Fruit fly (Drosophila melanogaster) whole organism, embryonic: Measurements from ENCODE around the gene CG42728.
A peak's percentile ranks its signal among the peaks of the same experiment; 100 is the strongest.

ENCODE experiments used
- ATbp ChIP-seq: fragments of 200-800 bp; sonication (Bioruptor generic); optimal IDR thresholded peaks from 2 replicates; lab custom pipeline; 2017; ENCODE audit warnings: missing biosample characterization, mild to moderate bottlenecking, missing genetic modification characterization, missing genetic modification reagents
- Antp ChIP-seq: fragments of 200-800 bp; sonication (Bioruptor generic); optimal IDR thresholded peaks from 3 replicates; lab custom pipeline; 2016; ENCODE audit warnings: missing biosample characterization, missing genetic modification characterization
- Atf3 ChIP-seq: fragments of 200-800 bp; sonication (Bioruptor generic); optimal IDR thresholded peaks from 3 replicates; lab custom pipeline; 2016; ENCODE audit warnings: missing biosample characterization, missing genetic modification characterization
- B-H2 ChIP-seq: fragments of 200-800 bp; sonication (Bioruptor generic); optimal IDR thresholded peaks from 2 replicates; lab custom pipeline; 2018; ENCODE audit warnings: missing biosample characterization, mild to moderate bottlenecking, missing genetic modification characterization
- Bgb ChIP-seq: fragments of 200-800 bp; sonication (Bioruptor generic); IDR thresholded peaks from 2 replicates; pipeline ENCODE4 v1.3.6; 2022; ENCODE audit warnings: missing biosample characterization, missing genetic modification characterization; ENCODE audit not compliant: partially characterized antibody
- CG10147 ChIP-seq: fragments of 200-800 bp; sonication (Bioruptor generic); optimal IDR thresholded peaks from 2 replicates; lab custom pipeline; 2019; ENCODE audit warnings: missing biosample characterization, mild to moderate bottlenecking, missing genetic modification characterization, moderate library complexity
- CG10267 ChIP-seq: fragments of 200-800 bp; sonication (Bioruptor generic); optimal IDR thresholded peaks from 2 replicates; lab custom pipeline; 2018; ENCODE audit warnings: missing biosample characterization, mild to moderate bottlenecking, missing genetic modification characterization, moderate library complexity
- CG10959 ChIP-seq: fragments of 200-800 bp; sonication (Bioruptor generic); IDR thresholded peaks from 2 replicates; pipeline ENCODE4 v1.3.6; 2022; ENCODE audit warnings: missing biosample characterization, missing genetic modification characterization
- CG12104 ChIP-seq: fragments of 200-800 bp; sonication (Bioruptor generic); optimal IDR thresholded peaks from 3 replicates; lab custom pipeline; 2016; ENCODE audit warnings: missing biosample characterization, missing genetic modification characterization
- CG12299 ChIP-seq: fragments of 200-800 bp; sonication (Bioruptor generic); optimal IDR thresholded peaks from 2 replicates; lab custom pipeline; 2018; ENCODE audit warnings: missing biosample characterization, mild to moderate bottlenecking, missing genetic modification characterization
- CG1647 ChIP-seq: fragments of 200-800 bp; sonication (Bioruptor generic); optimal IDR thresholded peaks from 3 replicates; lab custom pipeline; 2016; ENCODE audit warnings: missing biosample characterization, missing genetic modification characterization
- CG17385 ChIP-seq: fragments of 200-800 bp; sonication (Bioruptor generic); optimal IDR thresholded peaks from 3 replicates; lab custom pipeline; 2018; ENCODE audit warnings: missing biosample characterization, mild to moderate bottlenecking, missing genetic modification characterization
- CG18619 ChIP-seq: fragments of 200-800 bp; sonication (Bioruptor generic); optimal IDR thresholded peaks from 3 replicates; lab custom pipeline; 2017; ENCODE audit warnings: missing biosample characterization, mild to moderate bottlenecking, missing genetic modification characterization
- CG2116 ChIP-seq: fragments of 200-800 bp; sonication (Bioruptor generic); optimal IDR thresholded peaks from 3 replicates; lab custom pipeline; 2018; ENCODE audit warnings: missing biosample characterization, mild to moderate bottlenecking, missing genetic modification characterization
- CG2199 ChIP-seq: fragments of 200-800 bp; sonication (Bioruptor generic); IDR thresholded peaks from 3 replicates; pipeline ENCODE4 v1.3.6; 2022; ENCODE audit warnings: missing biosample characterization, missing genetic modification characterization
- CG2712 ChIP-seq: fragments of 200-800 bp; optimal IDR thresholded peaks from 3 replicates; lab custom pipeline; 2019; ENCODE audit warnings: missing biosample characterization, mild to moderate bottlenecking, missing genetic modification characterization, moderate library complexity
- CG31224 ChIP-seq: fragments of 200-800 bp; sonication (Bioruptor generic); IDR thresholded peaks from 2 replicates; pipeline ENCODE4 v1.3.6; 2022; ENCODE audit warnings: missing biosample characterization, missing genetic modification characterization
- CG33213 ChIP-seq: fragments of 200-800 bp; sonication (Bioruptor generic); optimal IDR thresholded peaks from 3 replicates; lab custom pipeline; 2016; ENCODE audit warnings: missing biosample characterization, missing genetic modification characterization
- CG42726 ChIP-seq: fragments of 200-800 bp; sonication (Bioruptor generic); IDR thresholded peaks from 2 replicates; pipeline ENCODE4 v1.3.6; 2022; ENCODE audit warnings: missing biosample characterization, missing genetic modification characterization; ENCODE audit not compliant: partially characterized antibody
- CG4282 ChIP-seq: fragments of 200-800 bp; sonication (Bioruptor generic); optimal IDR thresholded peaks from 2 replicates; lab custom pipeline; 2016; ENCODE audit warnings: missing biosample characterization, missing genetic modification characterization
- CG5245 ChIP-seq: fragments of 200-800 bp; sonication (Bioruptor generic); optimal IDR thresholded peaks from 3 replicates; lab custom pipeline; 2016; ENCODE audit warnings: missing biosample characterization, missing genetic modification characterization
- CG6254 ChIP-seq: fragments of 200-800 bp; sonication (Bioruptor generic); optimal IDR thresholded peaks from 3 replicates; lab custom pipeline; 2017; ENCODE audit warnings: mild to moderate bottlenecking, missing biosample characterization, missing genetic modification reagents, missing genetic modification characterization
- CG6791 ChIP-seq: fragments of 200-800 bp; sonication (Bioruptor generic); IDR thresholded peaks from 3 replicates; pipeline ENCODE4 v1.3.6; 2022; ENCODE audit warnings: missing biosample characterization, missing genetic modification characterization; ENCODE audit not compliant: partially characterized antibody
- CG7963 ChIP-seq: fragments of 200-800 bp; sonication (Bioruptor generic); IDR thresholded peaks from 3 replicates; pipeline ENCODE4 v1.3.6; 2022; ENCODE audit warnings: missing biosample characterization, missing genetic modification characterization; ENCODE audit not compliant: partially characterized antibody
- CG9797 ChIP-seq: fragments of 200-800 bp; sonication (Bioruptor generic); optimal IDR thresholded peaks from 3 replicates; lab custom pipeline; 2018; ENCODE audit warnings: missing biosample characterization, mild to moderate bottlenecking, missing genetic modification characterization
- CHES-1-like ChIP-seq: fragments of 200-800 bp; sonication (Bioruptor generic); optimal IDR thresholded peaks from 2 replicates; lab custom pipeline; 2016; ENCODE audit warnings: missing biosample characterization, missing genetic modification characterization
- CkIIα-i1 ChIP-seq: fragments of 200-800 bp; sonication (Bioruptor generic); IDR thresholded peaks from 2 replicates; pipeline ENCODE4 v1.3.6; 2022; ENCODE audit warnings: missing biosample characterization, missing genetic modification characterization
- Dad ChIP-seq: fragments of 200-800 bp; sonication (Bioruptor generic); optimal IDR thresholded peaks from 3 replicates; lab custom pipeline; 2016; ENCODE audit warnings: missing biosample characterization, missing genetic modification characterization
- Dp ChIP-seq: fragments of 200-800 bp; sonication (Bioruptor generic); optimal IDR thresholded peaks from 2 replicates; lab custom pipeline; 2018; ENCODE audit warnings: missing biosample characterization, mild to moderate bottlenecking, missing genetic modification characterization, moderate library complexity
- E2f2 ChIP-seq: fragments of 200-800 bp; sonication (Bioruptor generic); IDR thresholded peaks from 2 replicates; pipeline ENCODE4 v1.3.6; 2022; ENCODE audit warnings: missing biosample characterization, missing genetic modification characterization
- Ets65A ChIP-seq: fragments of 200-800 bp; sonication (Bioruptor generic); peaks from one replicate; lab custom pipeline; 2016; ENCODE audit warnings: missing biosample characterization, missing genetic modification characterization
- Hr3 ChIP-seq: fragments of 200-800 bp; sonication (Bioruptor generic); optimal IDR thresholded peaks from 3 replicates; lab custom pipeline; 2016; ENCODE audit warnings: missing biosample characterization, missing genetic modification characterization
- Lim3 ChIP-seq: fragments of 200-800 bp; sonication (Bioruptor generic); IDR thresholded peaks from 2 replicates; pipeline ENCODE4 v1.3.6; 2022; ENCODE audit warnings: missing biosample characterization, missing genetic modification characterization
- MBD-R2 ChIP-seq: fragments of 200-800 bp; sonication (Bioruptor generic); IDR thresholded peaks from 2 replicates; pipeline ENCODE4 v1.3.6; 2022; ENCODE audit warnings: missing biosample characterization, missing genetic modification characterization
- NC2α ChIP-seq: fragments of 200-800 bp; sonication (Bioruptor generic); optimal IDR thresholded peaks from 2 replicates; lab custom pipeline; 2016; ENCODE audit warnings: missing biosample characterization, missing genetic modification characterization
- Optix ChIP-seq: fragments of 200-800 bp; sonication (Bioruptor generic); IDR thresholded peaks from 3 replicates; pipeline ENCODE4 v1.3.6; 2022; ENCODE audit warnings: missing biosample characterization, missing genetic modification characterization
- ash1 ChIP-seq: fragments of 200-800 bp; sonication (Bioruptor generic); optimal IDR thresholded peaks from 2 replicates; lab custom pipeline; 2018; ENCODE audit warnings: missing biosample characterization, mild to moderate bottlenecking, missing genetic modification characterization
- cwo ChIP-seq: fragments of 200-800 bp; sonication (Bioruptor generic); optimal IDR thresholded peaks from 3 replicates; lab custom pipeline; 2017; ENCODE audit warnings: missing biosample characterization, missing genetic modification characterization, mild to moderate bottlenecking, moderate library complexity, missing genetic modification reagents
- da ChIP-seq: fragments of 200-800 bp; sonication (Bioruptor generic); optimal IDR thresholded peaks from 2 replicates; lab custom pipeline; 2016; ENCODE audit warnings: missing biosample characterization, missing genetic modification characterization
- dysf ChIP-seq: fragments of 200-800 bp; sonication (Bioruptor generic); IDR thresholded peaks from 3 replicates; pipeline ENCODE4 v1.3.6; 2022; ENCODE audit warnings: missing biosample characterization, missing genetic modification characterization
- fd96Cb ChIP-seq: fragments of 200-800 bp; sonication (Bioruptor generic); optimal IDR thresholded peaks from 2 replicates; lab custom pipeline; 2018; ENCODE audit warnings: missing biosample characterization, mild to moderate bottlenecking, missing genetic modification characterization, moderate library complexity
- hth ChIP-seq: fragments of >200 bp; optimal IDR thresholded peaks from 2 replicates; lab custom pipeline; 2017; ENCODE audit warnings: inconsistent platforms
- knrl ChIP-seq: fragments of 200-800 bp; sonication (Bioruptor generic); IDR thresholded peaks from 3 replicates; pipeline ENCODE4 v1.3.6; 2022; ENCODE audit warnings: missing biosample characterization, missing genetic modification characterization; ENCODE audit not compliant: partially characterized antibody
- mld ChIP-seq: fragments of 200-800 bp; sonication (Bioruptor generic); IDR thresholded peaks from 3 replicates; pipeline ENCODE4 v1.3.6; 2022; ENCODE audit warnings: missing biosample characterization, missing genetic modification characterization; ENCODE audit not compliant: partially characterized antibody
- phol ChIP-seq: fragments of 200-800 bp; sonication (Bioruptor generic); optimal IDR thresholded peaks from 3 replicates; lab custom pipeline; 2018; ENCODE audit warnings: missing biosample characterization, mild to moderate bottlenecking, missing genetic modification characterization, moderate library complexity
- pnt ChIP-seq: fragments of 200-800 bp; sonication (Bioruptor generic); optimal IDR thresholded peaks from 3 replicates; lab custom pipeline; 2016; ENCODE audit warnings: missing biosample characterization, missing genetic modification characterization
- shn ChIP-seq: fragments of 200-800 bp; sonication (Bioruptor generic); optimal IDR thresholded peaks from 3 replicates; lab custom pipeline; 2016; ENCODE audit warnings: missing biosample characterization, missing genetic modification characterization
- stc ChIP-seq: fragments of 200-800 bp; sonication (Bioruptor generic); IDR thresholded peaks from 2 replicates; pipeline ENCODE4 v1.3.6; 2022; ENCODE audit warnings: missing biosample characterization, missing genetic modification characterization
- trem ChIP-seq: fragments of 200-800 bp; optimal IDR thresholded peaks from 3 replicates; lab custom pipeline; 2019; ENCODE audit warnings: missing biosample characterization, mild to moderate bottlenecking, missing genetic modification characterization, moderate library complexity
- trh ChIP-seq: fragments of 200-800 bp; sonication (Bioruptor generic); optimal IDR thresholded peaks from 2 replicates; lab custom pipeline; 2016; ENCODE audit warnings: missing biosample characterization, missing genetic modification characterization
- usp ChIP-seq: fragments of >200 bp; optimal IDR thresholded peaks from 2 replicates; lab custom pipeline; 2017; ENCODE audit warnings: missing biosample characterization, missing genetic modification characterization
- wdn ChIP-seq: fragments of 200-800 bp; sonication (Bioruptor generic); IDR thresholded peaks from 2 replicates; pipeline ENCODE4 v1.3.6; 2022; ENCODE audit warnings: missing biosample characterization, missing genetic modification characterization

CG42728 gene

dm6 chr3L:15509398-15509797 is 18.6 kb downstream of the CG42728 start, which contains the start of the genes gdl and gdl-ORF39 (continued):
- peak; percentile 44 for TF ChIP-seq CG9797 (GFP tag; lab: Kevin White, UChicago)
- no peak for TF ChIP-seq CG33213 (GFP tag; lab: Kevin White, UChicago)
- TF ChIP-seq CG6254: no peak
- TF ChIP-seq CG2199: 0 out of 3 replicates have a peak, but pooled peaks have one; percentile 23
- TF ChIP-seq mld (GFP tag; lab: Robert Waterston, UW): no peak
- TF ChIP-seq MBD-R2: peak; percentile 78
- TF ChIP-seq CG5245 (GFP tag; lab: Kevin White, UChicago): no peak
- no peak for TF ChIP-seq stc (GFP tag; lab: Robert Waterston, UW)
- TF ChIP-seq hth: no peak
- no peak for TF ChIP-seq CG10959 (GFP tag; lab: Robert Waterston, UW)
- TF ChIP-seq CHES-1-like (GFP tag; lab: Kevin White, UChicago): no peak
- no peak for TF ChIP-seq CG12104 (GFP tag; lab: Kevin White, UChicago)
- no peak for TF ChIP-seq CG31224
- no peak for TF ChIP-seq ash1
- TF ChIP-seq NC2α: no peak
- TF ChIP-seq Hr3 (GFP tag; lab: Kevin White, UChicago): no peak
- TF ChIP-seq da: no peak
- no peak for TF ChIP-seq cwo (GFP tag; lab: Kevin White, UChicago)
- no peak for TF ChIP-seq CG4282 (GFP tag; lab: Kevin White, UChicago)
- TF ChIP-seq B-H2: no peak
- TF ChIP-seq knrl (GFP tag; lab: Robert Waterston, UW): no peak
- TF ChIP-seq Dp: peak; percentile 96
- TF ChIP-seq Ets65A (GFP tag; lab: Kevin White, UChicago): no peak
- peak; percentile 36 for TF ChIP-seq trem (tag; lab: Kevin White, UChicago)
- TF ChIP-seq shn (GFP tag; lab: Kevin White, UChicago): no peak
- no peak for TF ChIP-seq CG17385 (GFP tag; lab: Kevin White, UChicago)
- TF ChIP-seq CG2116 (GFP tag; lab: Kevin White, UChicago): peak; percentile 50
- TF ChIP-seq Lim3 (GFP tag; lab: Robert Waterston, UW): no peak
- TF ChIP-seq phol (tag; lab: Kevin White, UChicago): peak; percentile 11
- TF ChIP-seq Dad (GFP tag; lab: Kevin White, UChicago): no peak
- TF ChIP-seq E2f2: peak; percentile 98
- TF ChIP-seq ATbp: no peak
- no peak for TF ChIP-seq usp
- TF ChIP-seq CG42726: no peak
- TF ChIP-seq CG10147 (GFP tag; lab: Kevin White, UChicago): no peak
- TF ChIP-seq Bgb (GFP tag; lab: Robert Waterston, UW): peak; percentile 46; the same call in 1 of the 2 replicates
- TF ChIP-seq CG1647 (GFP tag; lab: Kevin White, UChicago): no peak
- TF ChIP-seq fd96Cb (tag; lab: Kevin White, UChicago): no peak
- no peak for TF ChIP-seq trh (GFP tag; lab: Kevin White, UChicago)
- TF ChIP-seq CG2712 (tag; lab: Kevin White, UChicago): peak; percentile 6
- no peak for TF ChIP-seq wdn
- TF ChIP-seq dysf (GFP tag; lab: Robert Waterston, UW): no peak
- TF ChIP-seq CG7963 (GFP tag; lab: Robert Waterston, UW): no peak
- TF ChIP-seq Antp (GFP tag; lab: Kevin White, UChicago): no peak
- no peak for TF ChIP-seq CG12299 (tag; lab: Kevin White, UChicago)
- no peak for TF ChIP-seq Optix (GFP tag; lab: Robert Waterston, UW)
- TF ChIP-seq CG18619 (GFP tag; lab: Kevin White, UChicago): no peak
- TF ChIP-seq CG6791 (GFP tag; lab: Robert Waterston, UW): no peak
- TF ChIP-seq CkIIα-i1: no peak
- TF ChIP-seq Atf3: no peak
- no peak for TF ChIP-seq pnt (GFP tag; lab: Kevin White, UChicago)
- TF ChIP-seq CG10267 (tag; lab: Kevin White, UChicago): peak; percentile 13
